Fruit fly (Drosophila melanogaster) whole organism, embryonic: ENCODE measurements around the gene CG32176.

ENCODE experiments used
- Antp ChIP-seq: fragments of 200-800 bp; sonication (Bioruptor generic); optimal IDR thresholded peaks from 3 replicates; lab custom pipeline; 2016; ENCODE audit warnings: missing biosample characterization, missing genetic modification characterization
- Asciz ChIP-seq: fragments of 200-800 bp; sonication (Bioruptor generic); optimal IDR thresholded peaks from 2 replicates; lab custom pipeline; 2017; ENCODE audit warnings: missing biosample characterization, mild to moderate bottlenecking, missing genetic modification characterization, missing genetic modification reagents
- Atf-2 ChIP-seq: fragments of 200-800 bp; sonication (Bioruptor generic); optimal IDR thresholded peaks from 2 replicates; lab custom pipeline; 2016; ENCODE audit warnings: missing biosample characterization, missing genetic modification characterization
- Blimp-1 ChIP-seq: fragments of 200-800 bp; sonication (Bioruptor generic); optimal IDR thresholded peaks from 3 replicates; lab custom pipeline; 2018; ENCODE audit warnings: missing biosample characterization, missing genetic modification characterization, mild to moderate bottlenecking, moderate library complexity, missing genetic modification reagents
- C15 ChIP-seq: fragments of 200-800 bp; sonication (Bioruptor generic); IDR thresholded peaks from 3 replicates; pipeline ENCODE4 v1.3.6; 2022; ENCODE audit warnings: missing biosample characterization, missing genetic modification characterization
- CG12155 ChIP-seq: fragments of 200-800 bp; sonication (Bioruptor generic); optimal IDR thresholded peaks from 3 replicates; lab custom pipeline; 2016; ENCODE audit warnings: missing biosample characterization, missing genetic modification characterization
- CG12769 ChIP-seq: fragments of 200-800 bp; sonication (Bioruptor generic); optimal IDR thresholded peaks from 2 replicates; lab custom pipeline; 2019; ENCODE audit warnings: missing biosample characterization, mild to moderate bottlenecking, missing genetic modification characterization, moderate library complexity
- CG13894 ChIP-seq: fragments of 200-800 bp; sonication (Bioruptor generic); optimal IDR thresholded peaks from 3 replicates; lab custom pipeline; 2018; ENCODE audit warnings: missing biosample characterization, mild to moderate bottlenecking, missing genetic modification characterization, moderate library complexity
- CG17359 ChIP-seq: fragments of 200-800 bp; sonication (Bioruptor generic); optimal IDR thresholded peaks from 3 replicates; lab custom pipeline; 2018; ENCODE audit warnings: missing biosample characterization, mild to moderate bottlenecking, missing genetic modification characterization, moderate library complexity
- CG1832 ChIP-seq: fragments of 200-800 bp; sonication (Bioruptor generic); optimal IDR thresholded peaks from 2 replicates; lab custom pipeline; 2017; ENCODE audit warnings: missing biosample characterization, mild to moderate bottlenecking, missing genetic modification characterization, inconsistent platforms
- CG18619 ChIP-seq: fragments of 200-800 bp; sonication (Bioruptor generic); optimal IDR thresholded peaks from 3 replicates; lab custom pipeline; 2017; ENCODE audit warnings: missing biosample characterization, mild to moderate bottlenecking, missing genetic modification characterization
- CG2129 ChIP-seq: fragments of 200-800 bp; sonication (Bioruptor generic); IDR thresholded peaks from 2 replicates; pipeline ENCODE4 v1.3.6; 2022; ENCODE audit warnings: missing biosample characterization, missing genetic modification characterization; ENCODE audit not compliant: partially characterized antibody
- CG2202 ChIP-seq: fragments of 200-800 bp; sonication (Bioruptor generic); optimal IDR thresholded peaks from 2 replicates; lab custom pipeline; 2018; ENCODE audit warnings: missing biosample characterization, mild to moderate bottlenecking, missing genetic modification characterization
- CG30403 ChIP-seq: fragments of 200-800 bp; sonication (Bioruptor generic); optimal IDR thresholded peaks from 3 replicates; lab custom pipeline; 2016; ENCODE audit warnings: missing biosample characterization, missing genetic modification characterization
- CG4424 ChIP-seq: fragments of 200-800 bp; sonication (Bioruptor generic); optimal IDR thresholded peaks from 3 replicates; lab custom pipeline; 2016; ENCODE audit warnings: missing biosample characterization, missing genetic modification characterization
- CG4730 ChIP-seq: fragments of 200-800 bp; sonication (Bioruptor generic); IDR thresholded peaks from 2 replicates; pipeline ENCODE4 v1.3.6; 2022; ENCODE audit warnings: missing biosample characterization, missing genetic modification characterization
- CG6689 ChIP-seq: fragments of 200-800 bp; sonication (Bioruptor generic); IDR thresholded peaks from 2 replicates; pipeline ENCODE4 v1.3.6; 2022; ENCODE audit warnings: missing biosample characterization, missing genetic modification characterization
- CG6791 ChIP-seq: fragments of 200-800 bp; sonication (Bioruptor generic); IDR thresholded peaks from 3 replicates; pipeline ENCODE4 v1.3.6; 2022; ENCODE audit warnings: missing biosample characterization, missing genetic modification characterization; ENCODE audit not compliant: partially characterized antibody
- CG8478 ChIP-seq: fragments of >200 bp; optimal IDR thresholded peaks from 2 replicates; lab custom pipeline; 2018
- D19B ChIP-seq: fragments of 200-800 bp; sonication (Bioruptor generic); optimal IDR thresholded peaks from 2 replicates; lab custom pipeline; 2017; ENCODE audit warnings: missing biosample characterization, mild to moderate bottlenecking, missing genetic modification characterization
- Deaf1 ChIP-seq: fragments of 200-800 bp; optimal IDR thresholded peaks from 3 replicates; lab custom pipeline; 2019; ENCODE audit warnings: missing biosample characterization, mild to moderate bottlenecking, missing genetic modification characterization, moderate library complexity
- Dp ChIP-seq: fragments of 200-800 bp; sonication (Bioruptor generic); optimal IDR thresholded peaks from 2 replicates; lab custom pipeline; 2018; ENCODE audit warnings: missing biosample characterization, mild to moderate bottlenecking, missing genetic modification characterization, moderate library complexity
- Ets65A ChIP-seq: fragments of 200-800 bp; sonication (Bioruptor generic); peaks from one replicate; lab custom pipeline; 2016; ENCODE audit warnings: missing biosample characterization, missing genetic modification characterization
- Hsf ChIP-seq: fragments of 200-800 bp; sonication (Bioruptor generic); optimal IDR thresholded peaks from 3 replicates; lab custom pipeline; 2016; ENCODE audit warnings: missing biosample characterization, missing genetic modification characterization
- Mad ChIP-seq: fragments of 200-800 bp; sonication (Bioruptor generic); optimal IDR thresholded peaks from 2 replicates; lab custom pipeline; 2016; ENCODE audit warnings: missing biosample characterization, missing genetic modification characterization
- Oli ChIP-seq: fragments of 200-800 bp; sonication (Bioruptor generic); optimal IDR thresholded peaks from 2 replicates; lab custom pipeline; 2018; ENCODE audit warnings: missing biosample characterization, mild to moderate bottlenecking, missing genetic modification characterization, moderate library complexity
- Pdp1 ChIP-seq, 2 experiments: fragments of 200-800 bp; sonication (Bioruptor generic); optimal IDR thresholded peaks; 3 replicates each; lab custom pipeline; 2016; ENCODE audit warnings: missing biosample characterization in 2 of 2, missing genetic modification characterization in 2 of 2, mild to moderate bottlenecking in 1 of 2, moderate library complexity in 1 of 2
- Sry-β ChIP-seq: fragments of 200-800 bp; sonication (Bioruptor generic); optimal IDR thresholded peaks from 2 replicates; lab custom pipeline; 2018; ENCODE audit warnings: missing biosample characterization, mild to moderate bottlenecking, missing genetic modification characterization, moderate library complexity
- abd-A ChIP-seq: fragments of 200-800 bp; sonication (Bioruptor generic); optimal IDR thresholded peaks from 3 replicates; lab custom pipeline; 2019; ENCODE audit warnings: missing biosample characterization, mild to moderate bottlenecking, missing genetic modification characterization, moderate library complexity
- aop ChIP-seq: fragments of 200-800 bp; sonication (Bioruptor generic); IDR thresholded peaks from 2 replicates; pipeline ENCODE4 v1.3.6; 2022; ENCODE audit warnings: missing biosample characterization, missing genetic modification characterization
- bigmax ChIP-seq: fragments of 200-800 bp; sonication (Bioruptor generic); optimal IDR thresholded peaks from 2 replicates; lab custom pipeline; 2018; ENCODE audit warnings: missing biosample characterization, mild to moderate bottlenecking, missing genetic modification characterization
- cad ChIP-seq: fragments of >200 bp; optimal IDR thresholded peaks from 2 replicates; lab custom pipeline; 2017; ENCODE audit warnings: missing biosample characterization, missing genetic modification characterization
- cato ChIP-seq: fragments of 200-800 bp; sonication (Bioruptor generic); optimal IDR thresholded peaks from 2 replicates; lab custom pipeline; 2016; ENCODE audit warnings: missing biosample characterization, missing genetic modification characterization, borderline replicate concordance
- chinmo ChIP-seq: fragments of 200-800 bp; sonication (Bioruptor generic); IDR thresholded peaks from 4 replicates; pipeline ENCODE4 v1.3.6; 2022; ENCODE audit warnings: missing biosample characterization, missing genetic modification characterization; ENCODE audit not compliant: partially characterized antibody
- gsb-n ChIP-seq: fragments of 200-800 bp; sonication (Bioruptor generic); optimal IDR thresholded peaks from 3 replicates; lab custom pipeline; 2018; ENCODE audit warnings: missing biosample characterization, mild to moderate bottlenecking, missing genetic modification characterization
- nau ChIP-seq: fragments of 200-800 bp; sonication (Bioruptor generic); optimal IDR thresholded peaks from 3 replicates; lab custom pipeline; 2017; ENCODE audit warnings: missing biosample characterization, mild to moderate bottlenecking, missing genetic modification characterization, missing genetic modification reagents
- odd ChIP-seq: fragments of 200-800 bp; sonication (Bioruptor generic); optimal IDR thresholded peaks from 2 replicates; lab custom pipeline; 2017; ENCODE audit warnings: missing biosample characterization, mild to moderate bottlenecking, missing genetic modification characterization
- p53 ChIP-seq: fragments of 200-800 bp; sonication (Bioruptor generic); optimal IDR thresholded peaks from 2 replicates; lab custom pipeline; 2016; ENCODE audit warnings: missing biosample characterization, missing genetic modification characterization
- pum ChIP-seq: fragments of 200-800 bp; sonication (Bioruptor generic); optimal IDR thresholded peaks from 2 replicates; lab custom pipeline; 2016; ENCODE audit warnings: missing biosample characterization, missing genetic modification characterization
- ranshi ChIP-seq: fragments of 200-800 bp; sonication (Bioruptor generic); IDR thresholded peaks from 2 replicates; pipeline ENCODE4 v1.3.6; 2022; ENCODE audit warnings: missing biosample characterization, missing genetic modification characterization
- sd ChIP-seq: fragments of 200-800 bp; sonication (Bioruptor generic); optimal IDR thresholded peaks from 3 replicates; lab custom pipeline; 2018; ENCODE audit warnings: missing biosample characterization, mild to moderate bottlenecking, missing genetic modification characterization, moderate library complexity
- slbo ChIP-seq: fragments of 200-800 bp; sonication (Bioruptor generic); IDR thresholded peaks from 2 replicates; pipeline ENCODE4 v1.3.6; 2022; ENCODE audit warnings: missing biosample characterization, missing genetic modification characterization
- so ChIP-seq: fragments of 200-800 bp; sonication (Bioruptor generic); IDR thresholded peaks from 3 replicates; pipeline ENCODE4 v1.3.6; 2022; ENCODE audit warnings: missing biosample characterization, missing genetic modification characterization
- trh ChIP-seq: fragments of 200-800 bp; sonication (Bioruptor generic); optimal IDR thresholded peaks from 2 replicates; lab custom pipeline; 2016; ENCODE audit warnings: missing biosample characterization, missing genetic modification characterization
- vvl ChIP-seq: fragments of 200-800 bp; sonication (Bioruptor generic); IDR thresholded peaks from 2 replicates; pipeline ENCODE4 v1.3.6; 2022; ENCODE audit warnings: missing biosample characterization, missing genetic modification characterization
- zen ChIP-seq: fragments of 200-800 bp; sonication (Bioruptor generic); optimal IDR thresholded peaks from 3 replicates; lab custom pipeline; 2018; ENCODE audit warnings: missing biosample characterization, mild to moderate bottlenecking, missing genetic modification characterization, moderate library complexity

CG32176 gene

dm6 chr3L:17391132-17391531 lies 42.5 kb upstream of the CG32176 start:
- TF ChIP-seq CG12769 (peak; percentile 65), CG18619 (no peak), Atf-2 (GFP tag; lab: Kevin White, UChicago) (no peak), CG13894 (tag; lab: Kevin White, UChicago) (peak; percentile 68), chinmo (GFP tag; lab: Robert Waterston, UW) (peak; percentile 90; the same call in 2 of the 4 replicates), Hsf (GFP tag; lab: Kevin White, UChicago) (no peak), CG30403 (GFP tag; lab: Kevin White, UChicago) (no peak), vvl (peak; percentile 67; the same call in 1 of the 2 replicates), abd-A (tag; lab: Kevin White, UChicago) (peak; percentile 85), CG6791 (GFP tag; lab: Robert Waterston, UW) (no peak), sd (tag; lab: Kevin White, UChicago) (peak; percentile 26), slbo (GFP tag; lab: Robert Waterston, UW) (no peak), so (GFP tag; lab: Robert Waterston, UW) (no peak), odd (GFP tag; lab: Kevin White, UChicago) (no peak), Ets65A (peak; percentile 13), Dp (GFP tag; lab: Kevin White, UChicago) (no peak)

dm6 chr3L:17392412-17392811 lies 41.3 kb upstream of the CG32176 start:
- TF ChIP-seq Blimp-1 (GFP tag; lab: Kevin White, UChicago) (peak; percentile 70), Deaf1 (tag; lab: Kevin White, UChicago) (no peak), CG17359 (tag; lab: Kevin White, UChicago) (no peak), Pdp1 (GFP tag; optimal IDR thresholded peaks at IDR 0.05; lab: Kevin White, UChicago) (peak in 1 of 2 experiments; percentile 63), Sry-β (GFP tag; lab: Kevin White, UChicago) (no peak)
- TF ChIP-seq, all 482 proteins: peak for 2

- TF ChIP-seq nau (GFP tag; lab: Kevin White, UChicago) (no peak), bigmax (GFP tag; lab: Kevin White, UChicago) (no peak), CG4730 (GFP tag; lab: Robert Waterston, UW) (no peak), ranshi (GFP tag; lab: Robert Waterston, UW) (no peak), trh (GFP tag; lab: Kevin White, UChicago) (no peak), Asciz (GFP tag; lab: Kevin White, UChicago) (no peak), aop (GFP tag; lab: Robert Waterston, UW) (no peak), p53 (GFP tag; lab: Kevin White, UChicago) (no peak), CG2202 (tag; lab: Kevin White, UChicago) (no peak), abd-A (tag; lab: Kevin White, UChicago) (peak; percentile 67), CG8478 (lab: Kevin White, UChicago) (no peak), CG13894 (tag; lab: Kevin White, UChicago) (peak; percentile 82), chinmo (GFP tag; lab: Robert Waterston, UW) (peak; percentile 68; the same call in 1 of the 4 replicates)
Observed at dm6 chr3L:17393098-17393497, 40.6 kb upstream of the CG32176 start.

- no peak for TF ChIP-seq CG6689
- TF ChIP-seq zen (tag; lab: Kevin White, UChicago) = no peak
- no peak for TF ChIP-seq Antp (GFP tag; lab: Kevin White, UChicago)
- no peak for TF ChIP-seq Mad (GFP tag; lab: Kevin White, UChicago)
- no peak for TF ChIP-seq C15 (GFP tag; lab: Robert Waterston, UW)
- no peak for TF ChIP-seq D19B (GFP tag; lab: Kevin White, UChicago)
- no peak for TF ChIP-seq CG12155 (GFP tag; lab: Kevin White, UChicago)
- TF ChIP-seq CG2129 (GFP tag; lab: Robert Waterston, UW) = no peak
- no peak for TF ChIP-seq CG1832 (GFP tag; lab: Kevin White, UChicago)
- TF ChIP-seq cato (GFP tag; lab: Kevin White, UChicago) = no peak
- TF ChIP-seq cad = no peak
- peak; percentile 42 for TF ChIP-seq sd (tag; lab: Kevin White, UChicago)
- TF ChIP-seq pum (GFP tag; lab: Kevin White, UChicago) = no peak
- no peak for TF ChIP-seq gsb-n
- TF ChIP-seq Oli (tag; lab: Kevin White, UChicago) = no peak
- no peak for TF ChIP-seq CG4424 (GFP tag; lab: Kevin White, UChicago)
Observed at dm6 chr3L:17394435-17395017, 39.1 kb upstream of the CG32176 start.
